In the genomic region with DNA sequence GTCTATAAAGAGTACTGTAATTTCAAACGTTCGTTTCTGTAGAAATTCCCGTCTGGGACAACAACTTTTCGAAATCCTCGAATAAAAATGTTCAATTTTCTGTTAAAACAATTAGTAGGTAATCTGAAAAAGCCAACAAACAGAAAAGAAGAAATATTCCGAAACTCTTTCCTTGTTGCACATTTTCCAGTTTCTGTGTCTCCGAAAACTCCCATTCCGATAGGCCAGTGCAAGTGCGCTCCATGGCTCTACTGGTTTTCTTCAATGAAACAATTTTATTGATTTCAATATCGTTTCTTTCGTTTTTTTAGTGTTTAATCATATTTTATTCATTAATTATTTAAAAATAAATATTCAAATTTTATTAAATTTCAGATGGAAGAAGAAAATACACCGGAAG, we compare ENCODE assay signal across 7 worm cellular contexts.
TF ChIP-seq lines count a peak whose summit lies in the region.

A gene (plus strand): TSS at position 370 of the 400 bp plus-strand sequence.

TF ChIP-seq in whole organism, L1 larva, 84 proteins besides CTCF, POLR2A, EP300 and RAD21 (continued from another document and continues in another):
- TF ChIP-seq mab-9 (GFP tag; IDR thresholded peaks at IDR 0.05; lab: Robert Waterston, UW) = no peak
- TF ChIP-seq nhr-84 (tag; optimal IDR thresholded peaks at IDR 0.05; lab: Kevin White, UChicago) = no peak
- peak; percentile 23 for TF ChIP-seq tbx-2 (tag; optimal IDR thresholded peaks at IDR 0.05; lab: Kevin White, UChicago)
- peak; percentile 74 to 76 for TF ChIP-seq efl-1 (optimal IDR thresholded peaks at IDR 0.05; lab: Kevin White, UChicago)
- TF ChIP-seq efl-1 (GFP tag; optimal IDR thresholded peaks at IDR 0.05 in 1 of 2; lab: Kevin White, UChicago) = peak; percentile 65 to 95
- TF ChIP-seq fkh-4 (tag; optimal IDR thresholded peaks at IDR 0.05; lab: Kevin White, UChicago; ENCODE audit: borderline replicate concordance) = no peak
- TF ChIP-seq elt-3 (tag; optimal IDR thresholded peaks at IDR 0.05; lab: Kevin White, UChicago) = peak in 1 of 6 experiments; percentile 31
- TF ChIP-seq nhr-71 (tag; optimal IDR thresholded peaks at IDR 0.05; lab: Kevin White, UChicago) = peak; percentile 42
- TF ChIP-seq nhr-47 (tag; optimal IDR thresholded peaks at IDR 0.05; lab: Kevin White, UChicago) = peak; percentile 37
- TF ChIP-seq alr-1 (tag; optimal IDR thresholded peaks at IDR 0.05; lab: Kevin White, UChicago; ENCODE audit: borderline replicate concordance) = no peak
- TF ChIP-seq fos-1 (tag; optimal IDR thresholded peaks at IDR 0.05; lab: Kevin White, UChicago) = peak; percentile 14
- peak; percentile 57 for TF ChIP-seq snu-23 (GFP tag; optimal IDR thresholded peaks at IDR 0.05; lab: Kevin White, UChicago)
- TF ChIP-seq pag-3 (tag; optimal IDR thresholded peaks at IDR 0.05; lab: Kevin White, UChicago; ENCODE audit: borderline replicate concordance, insufficient read depth) = no peak
- TF ChIP-seq rnt-1 (tag; optimal IDR thresholded peaks at IDR 0.05; lab: Kevin White, UChicago) = peak; percentile 82
- TF ChIP-seq vab-15 (tag; optimal IDR thresholded peaks at IDR 0.05; lab: Kevin White, UChicago) = no peak
- no peak for TF ChIP-seq egl-13 (tag; optimal IDR thresholded peaks at IDR 0.05; lab: Kevin White, UChicago)
- peak; percentile 13 to 49 (median 39) for TF ChIP-seq ceh-82 (tag; optimal IDR thresholded peaks at IDR 0.05; lab: Kevin White, UChicago)

TF ChIP-seq in whole organism, L2 larva, 48 proteins besides CTCF, POLR2A, EP300 and RAD21 (continued from another document):
- TF ChIP-seq nhr-25 (tag; optimal IDR thresholded peaks at IDR 0.05; lab: Kevin White, UChicago) (peak; percentile 23), C34F6.9 (tag; optimal IDR thresholded peaks at IDR 0.05; lab: Kevin White, UChicago) (peak; percentile 83), gmeb-1 (tag; optimal IDR thresholded peaks at IDR 0.05; lab: Kevin White, UChicago) (peak; percentile 40)

TF ChIP-seq in whole organism, L3 larva, 47 proteins besides CTCF, POLR2A, EP300 and RAD21 (continued from another document):
- TF ChIP-seq nhr-25 (tag; optimal IDR thresholded peaks at IDR 0.05; lab: Kevin White, UChicago) = peak; percentile 18
- TF ChIP-seq ceh-28 (tag; optimal IDR thresholded peaks at IDR 0.05; lab: Kevin White, UChicago) = no peak
- peak; percentile 23 for TF ChIP-seq hmg-11 (tag; optimal IDR thresholded peaks at IDR 0.05; lab: Kevin White, UChicago)
- peak; percentile 52 for TF ChIP-seq nhr-23 (tag; optimal IDR thresholded peaks at IDR 0.05; lab: Kevin White, UChicago)

TF ChIP-seq in whole organism, L4 larva, 104 proteins besides CTCF, POLR2A, EP300 and RAD21 (continued from another document):
- TF ChIP-seq lsy-2 (tag; optimal IDR thresholded peaks at IDR 0.05; lab: Kevin White, UChicago) (peak in 1 of 2 experiments; percentile 63), Y48G9A.11 (GFP tag; IDR thresholded peaks at IDR 0.05; lab: Robert Waterston, UW) (no peak), unc-62 (GFP tag; optimal IDR thresholded peaks at IDR 0.05 in 1 of 2; lab: Kevin White, UChicago) (peak in 1 of 2 experiments; percentile 60), unc-62 (tag; optimal IDR thresholded peaks at IDR 0.05; lab: Kevin White, UChicago) (no peak), hlh-11 (tag; optimal IDR thresholded peaks at IDR 0.05; lab: Kevin White, UChicago) (peak; percentile 5), dmd-8 (GFP tag; IDR thresholded peaks at IDR 0.05; lab: Robert Waterston, UW) (no peak), unc-130 (GFP tag; optimal IDR thresholded peaks at IDR 0.05; lab: Kevin White, UChicago) (peak; percentile 10), mdl-1 (tag; optimal IDR thresholded peaks at IDR 0.05; lab: Kevin White, UChicago) (no peak), dpl-1 (GFP tag; optimal IDR thresholded peaks at IDR 0.05; lab: Kevin White, UChicago) (peak; percentile 40), mep-1 (tag; optimal IDR thresholded peaks at IDR 0.05; lab: Kevin White, UChicago) (peak; percentile 35)

TF ChIP-seq in whole organism, late embryonic, 69 proteins besides CTCF, POLR2A, EP300 and RAD21 (continued from another document):
- peak; percentile 2 for TF ChIP-seq pha-2 (tag; optimal IDR thresholded peaks at IDR 0.05; lab: Kevin White, UChicago)
- TF ChIP-seq zip-5 (tag; optimal IDR thresholded peaks at IDR 0.05; lab: Kevin White, UChicago) = peak; percentile 19
- TF ChIP-seq hlh-8 (tag; optimal IDR thresholded peaks at IDR 0.05; lab: Kevin White, UChicago) = peak; percentile 6
- TF ChIP-seq nfya-1 (tag; optimal IDR thresholded peaks at IDR 0.05; lab: Kevin White, UChicago) = peak; percentile 1
- TF ChIP-seq ceh-48 (tag; optimal IDR thresholded peaks at IDR 0.05; lab: Kevin White, UChicago) = peak; percentile 71
- TF ChIP-seq ets-4 (tag; optimal IDR thresholded peaks at IDR 0.05; lab: Kevin White, UChicago) = peak; percentile 77
- TF ChIP-seq hlh-30 (tag; optimal IDR thresholded peaks at IDR 0.05; lab: Kevin White, UChicago; ENCODE audit: insufficient read depth) = no peak
- peak; percentile 76 for TF ChIP-seq ceh-31 (tag; optimal IDR thresholded peaks at IDR 0.05; lab: Kevin White, UChicago)
- TF ChIP-seq hlh-15 (tag; optimal IDR thresholded peaks at IDR 0.05; lab: Kevin White, UChicago) = no peak

TF ChIP-seq in whole organism, mixed stage, embryonic, 35 proteins besides CTCF, POLR2A, EP300 and RAD21 (continued from another document):
- peak; percentile 49 for TF ChIP-seq ceh-39 (tag; optimal IDR thresholded peaks at IDR 0.05; lab: Kevin White, UChicago)
TF ChIP-seq in whole organism, mixed stage, embryonic: peak in this region for 7.

TF ChIP-seq in whole organism, young adult, 124 proteins besides CTCF, POLR2A, EP300 and RAD21 (continued from another document):
- TF ChIP-seq attf-3 (GFP tag; conservative IDR thresholded peaks at IDR 0.05; lab: Robert Waterston, UW) (0 out of 2 replicates have a peak, but pooled peaks have one; percentile 19), ztf-25 (GFP tag; IDR thresholded peaks at IDR 0.05; lab: Robert Waterston, UW) (no peak), attf-5 (GFP tag; optimal IDR thresholded peaks at IDR 0.05; lab: Kevin White, UChicago) (peak; percentile 8)
TF ChIP-seq in whole organism, young adult: peak in this region for 7.
